Worm (Caenorhabditis elegans) whole organism, young adult: ENCODE data around the gene rmd-3.

Experiments used
- C06A6.2 ChIP-seq: fragments of 200-800 bp; sonication (Bioruptor generic); conservative IDR thresholded peaks from 2 replicates; pipeline ENCODE4 v1.3.6; 2022; ENCODE audit warnings: missing genetic modification characterization, missing compliant biosample characterization
- F10E7.11 ChIP-seq: sonication (generic microtip); optimal IDR thresholded peaks from 2 replicates; lab custom pipeline; 2017; ENCODE audit warnings: mild to moderate bottlenecking, missing genetic modification characterization, moderate library complexity, missing compliant biosample characterization
- F39B2.1 ChIP-seq: fragments of 200-800 bp; sonication (Bioruptor generic); IDR thresholded peaks from 2 replicates; pipeline ENCODE4 v1.3.6; 2022; ENCODE audit warnings: missing genetic modification reagents, missing genetic modification characterization, missing compliant biosample characterization
- F57C9.4 ChIP-seq: sonication (generic microtip); optimal IDR thresholded peaks from 2 replicates; lab custom pipeline; 2017; ENCODE audit warnings: mild to moderate bottlenecking, missing genetic modification characterization, missing compliant biosample characterization
- T26A5.8 ChIP-seq: sonication (generic microtip); optimal IDR thresholded peaks from 2 replicates; lab custom pipeline; 2016; ENCODE audit warnings: missing genetic modification characterization, missing compliant biosample characterization
- Y53G8AR.9 ChIP-seq: fragments of 200-800 bp; sonication (Bioruptor generic); conservative IDR thresholded peaks from 2 replicates; pipeline ENCODE4 v1.3.6; 2022; ENCODE audit warnings: missing genetic modification reagents, missing genetic modification characterization, missing compliant biosample characterization
- Y67H2A.10 ChIP-seq: fragments of 200-800 bp; sonication (Bioruptor generic); conservative IDR thresholded peaks from 2 replicates; pipeline ENCODE4 v1.3.6; 2022; ENCODE audit warnings: missing genetic modification reagents, missing genetic modification characterization, missing compliant biosample characterization
- Y79H2A.3 ChIP-seq: fragments of 200-800 bp; sonication (Bioruptor generic); conservative IDR thresholded peaks from 2 replicates; pipeline ENCODE4 v1.3.6; 2022; ENCODE audit warnings: missing genetic modification reagents, missing genetic modification characterization, missing compliant biosample characterization
- Y95B8A.8 ChIP-seq: fragments of 200-800 bp; sonication (Bioruptor generic); IDR thresholded peaks from 2 replicates; pipeline ENCODE4 v1.3.6; 2022; ENCODE audit warnings: missing genetic modification reagents, missing genetic modification characterization, missing compliant biosample characterization
- aptf-2 ChIP-seq: fragments of 200-800 bp; sonication (Bioruptor generic); conservative IDR thresholded peaks from 2 replicates; pipeline ENCODE4 v1.3.6; 2022; ENCODE audit warnings: missing genetic modification reagents, missing genetic modification characterization, missing compliant biosample characterization
- aptf-3 ChIP-seq: fragments of 200-800 bp; sonication (Bioruptor generic); IDR thresholded peaks from 2 replicates; pipeline ENCODE4 v1.3.6; 2022; ENCODE audit warnings: missing genetic modification characterization, missing compliant biosample characterization
- athp-1 ChIP-seq: sonication (generic microtip); optimal IDR thresholded peaks from 2 replicates; lab custom pipeline; 2017; ENCODE audit warnings: mild to moderate bottlenecking, missing genetic modification characterization, missing compliant biosample characterization
- attf-5 ChIP-seq: fragments of 200-800 bp; sonication (Bioruptor generic); optimal IDR thresholded peaks from 2 replicates; lab custom pipeline; 2018; ENCODE audit warnings: mild to moderate bottlenecking, missing genetic modification characterization, missing compliant biosample characterization
- attf-6 ChIP-seq: fragments of 200-800 bp; sonication (Bioruptor generic); IDR thresholded peaks from 2 replicates; pipeline ENCODE4 v1.3.6; 2022; ENCODE audit warnings: missing genetic modification reagents, missing genetic modification characterization, missing compliant biosample characterization
- bed-1 ChIP-seq: fragments of 200-800 bp; sonication (Bioruptor generic); IDR thresholded peaks from 2 replicates; pipeline ENCODE4 v1.3.6; 2022; ENCODE audit warnings: missing genetic modification reagents, missing genetic modification characterization, missing compliant biosample characterization
- ceh-27 ChIP-seq: fragments of 200-800 bp; sonication (Bioruptor generic); optimal IDR thresholded peaks from 2 replicates; lab custom pipeline; 2018; ENCODE audit warnings: mild to moderate bottlenecking, missing genetic modification characterization, moderate library complexity, missing compliant biosample characterization
- ceh-40 ChIP-seq: fragments of 200-800 bp; sonication (Bioruptor generic); IDR thresholded peaks from 2 replicates; pipeline ENCODE4 v1.3.6; 2022; ENCODE audit warnings: missing genetic modification characterization, missing compliant biosample characterization
- ceh-58 ChIP-seq: fragments of 200-800 bp; sonication (Bioruptor generic); IDR thresholded peaks from 2 replicates; pipeline ENCODE4 v1.3.6; 2022; ENCODE audit warnings: missing genetic modification characterization, missing compliant biosample characterization
- ceh-91 ChIP-seq: fragments of 200-800 bp; sonication (Bioruptor generic); IDR thresholded peaks from 2 replicates; pipeline ENCODE4 v1.3.6; 2022; ENCODE audit warnings: missing genetic modification reagents, missing genetic modification characterization, missing compliant biosample characterization
- die-1 ChIP-seq: sonication (generic microtip); optimal IDR thresholded peaks from 2 replicates; lab custom pipeline; 2016; ENCODE audit warnings: missing genotype, mild to moderate bottlenecking, missing genetic modification characterization, missing compliant biosample characterization
- egl-18 ChIP-seq: fragments of 200-800 bp; sonication (Bioruptor generic); IDR thresholded peaks from 2 replicates; pipeline ENCODE4 v1.3.6; 2022; ENCODE audit warnings: missing genetic modification reagents, missing genetic modification characterization, missing compliant biosample characterization
- egrh-3 ChIP-seq: fragments of 200-800 bp; sonication (Bioruptor generic); IDR thresholded peaks from 2 replicates; pipeline ENCODE4 v1.3.6; 2022; ENCODE audit warnings: missing genetic modification reagents, missing genetic modification characterization, missing compliant biosample characterization
- ets-4 ChIP-seq: fragments of 200-800 bp; sonication (Bioruptor generic); optimal IDR thresholded peaks from 2 replicates; lab custom pipeline; 2018; ENCODE audit warnings: mild to moderate bottlenecking, missing genetic modification characterization, missing compliant biosample characterization
- him-1 ChIP-seq: sonication (generic microtip); optimal IDR thresholded peaks from 2 replicates; lab custom pipeline; 2016; ENCODE audit warnings: missing genotype, missing genetic modification reagents, missing genetic modification characterization, missing compliant biosample characterization
- hlh-12 ChIP-seq: sonication (generic microtip); optimal IDR thresholded peaks from 2 replicates; lab custom pipeline; 2016; ENCODE audit warnings: missing genetic modification characterization, missing compliant biosample characterization
- hrde-1 ChIP-seq: sonication (generic microtip); optimal IDR thresholded peaks from 2 replicates; lab custom pipeline; 2016; ENCODE audit warnings: missing genetic modification characterization, mild to moderate bottlenecking, missing compliant biosample characterization, moderate library complexity, missing genotype, missing genetic modification reagents, borderline replicate concordance
- hsf-1 ChIP-seq: fragments of 200-800 bp; sonication (Bioruptor generic); IDR thresholded peaks from 2 replicates; pipeline ENCODE4 v1.3.6; 2022; ENCODE audit warnings: missing genetic modification reagents, missing genetic modification characterization, missing compliant biosample characterization
- lag-1 ChIP-seq: fragments of 200-800 bp; sonication (Bioruptor generic); IDR thresholded peaks from 2 replicates; pipeline ENCODE4 v1.3.6; 2022; ENCODE audit warnings: missing genetic modification reagents, missing genetic modification characterization, missing compliant biosample characterization
- let-526 ChIP-seq: fragments of 200-800 bp; sonication (Bioruptor generic); IDR thresholded peaks from 2 replicates; pipeline ENCODE4 v1.3.6; 2022; ENCODE audit warnings: missing genetic modification reagents, missing genetic modification characterization, missing compliant biosample characterization
- lin-26 ChIP-seq: fragments of 200-800 bp; sonication (Bioruptor generic); IDR thresholded peaks from 2 replicates; pipeline ENCODE4 v1.3.6; 2022; ENCODE audit warnings: missing genetic modification reagents, missing genetic modification characterization, missing compliant biosample characterization
- lsy-27 ChIP-seq: sonication (generic microtip); optimal IDR thresholded peaks from 2 replicates; lab custom pipeline; 2017; ENCODE audit warnings: missing genetic modification characterization, mild to moderate bottlenecking, missing compliant biosample characterization, antibody characterized with exemption, missing genotype, borderline replicate concordance; ENCODE audit not compliant: insufficient read depth
- madf-3 ChIP-seq: fragments of 200-800 bp; sonication (Bioruptor generic); IDR thresholded peaks from 2 replicates; pipeline ENCODE4 v1.3.6; 2022; ENCODE audit warnings: missing genetic modification reagents, missing genetic modification characterization, missing compliant biosample characterization
- mcd-1 ChIP-seq: fragments of 200-800 bp; sonication (Bioruptor generic); IDR thresholded peaks from 2 replicates; pipeline ENCODE4 v1.3.6; 2022; ENCODE audit warnings: missing genetic modification reagents, missing genetic modification characterization, missing compliant biosample characterization
- mes-4 ChIP-seq: sonication (generic microtip); optimal IDR thresholded peaks from 2 replicates; lab custom pipeline; 2016; ENCODE audit warnings: missing genotype, missing genetic modification characterization, missing compliant biosample characterization
- mxl-1 ChIP-seq: sonication (generic microtip); optimal IDR thresholded peaks from 2 replicates; lab custom pipeline; 2016; ENCODE audit warnings: missing genetic modification characterization, missing compliant biosample characterization
- nhr-179 ChIP-seq: sonication (generic microtip); optimal IDR thresholded peaks from 2 replicates; lab custom pipeline; 2016; ENCODE audit warnings: mild to moderate bottlenecking, missing genetic modification characterization, missing compliant biosample characterization
- nhr-27 ChIP-seq: fragments of 200-800 bp; sonication (Bioruptor generic); optimal IDR thresholded peaks from 2 replicates; lab custom pipeline; 2018; ENCODE audit warnings: mild to moderate bottlenecking, missing genetic modification characterization, moderate library complexity, missing compliant biosample characterization
- pha-4 ChIP-seq: fragments of 150-350 bp; sonication (generic microtip); optimal IDR thresholded peaks from 2 replicates; lab custom pipeline; 2014; ENCODE audit warnings: missing biosample characterization, missing genetic modification reagents, missing genetic modification characterization
- rec-8 ChIP-seq, 2 experiments: sonication (generic microtip); optimal IDR thresholded peaks; 2 replicates each; lab custom pipeline; 2016; ENCODE audit warnings: mild to moderate bottlenecking in 2 of 2, missing genetic modification characterization in 2 of 2, missing genetic modification reagents in 2 of 2, missing genotype in 2 of 2, missing biosample characterization in 1 of 2, missing compliant biosample characterization in 1 of 2, moderate library complexity in 1 of 2
- sdz-38 ChIP-seq: sonication (generic microtip); optimal IDR thresholded peaks from 2 replicates; lab custom pipeline; 2016; ENCODE audit warnings: missing genotype, missing genetic modification characterization, missing compliant biosample characterization
- snpc-1.1 ChIP-seq: sonication (generic microtip); optimal IDR thresholded peaks from 2 replicates; lab custom pipeline; 2017; ENCODE audit warnings: missing genetic modification characterization, mild to moderate bottlenecking, missing compliant biosample characterization, antibody characterized with exemption, moderate library complexity, missing genotype, missing genetic modification reagents; ENCODE audit not compliant: insufficient read depth
- snpc-3.4 ChIP-seq: sonication (generic microtip); optimal IDR thresholded peaks from 2 replicates; lab custom pipeline; 2017; ENCODE audit warnings: missing genetic modification characterization, mild to moderate bottlenecking, missing compliant biosample characterization, antibody characterized with exemption, moderate library complexity, missing genotype, missing genetic modification reagents
- snpc-4 ChIP-seq, 5 experiments: fragments of 150-350 bp in 1 of 5; sonication (generic microtip) in 4 of 5; optimal IDR thresholded peaks; 2 replicates each; lab custom pipeline; 2014 to 2018; ENCODE audit warnings: missing genetic modification characterization in 5 of 5, missing biosample characterization in 3 of 5, antibody characterized with exemption in 2 of 5, mild to moderate bottlenecking in 2 of 5, missing compliant biosample characterization in 2 of 5, missing genotype in 2 of 5, moderate library complexity in 2 of 5, missing genetic modification reagents in 1 of 5
- tbp1 ChIP-seq: fragments of 200-800 bp; sonication (Bioruptor generic); optimal IDR thresholded peaks from 2 replicates; lab custom pipeline; 2018; ENCODE audit warnings: mild to moderate bottlenecking, missing genetic modification characterization, missing compliant biosample characterization
- xnd-1 ChIP-seq: sonication (generic microtip); optimal IDR thresholded peaks from 2 replicates; lab custom pipeline; 2016; ENCODE audit warnings: missing genotype, missing genetic modification reagents, missing genetic modification characterization, missing compliant biosample characterization
- ztf-18 ChIP-seq: sonication (generic microtip); optimal IDR thresholded peaks from 2 replicates; lab custom pipeline; 2016; ENCODE audit warnings: missing genotype, mild to moderate bottlenecking, missing genetic modification characterization, missing compliant biosample characterization
- ztf-3 ChIP-seq: fragments of 200-800 bp; sonication (Bioruptor generic); optimal IDR thresholded peaks from 2 replicates; lab custom pipeline; 2018; ENCODE audit warnings: mild to moderate bottlenecking, missing genetic modification characterization, missing compliant biosample characterization

Gene rmd-3

ce11 chrII:11376598-11377108, 37.2 kb upstream of the rmd-3 start (continued):
- TF ChIP-seq ceh-91 (GFP tag; lab: Robert Waterston, UW) (peak; percentile 86), C06A6.2 (GFP tag; lab: Robert Waterston, UW) (0 out of 2 replicates have a peak, but pooled peaks have one; percentile 54), snpc-1.1 (peak; percentile 96), lsy-27 (no peak), sdz-38 (tag; lab: Kevin White, UChicago) (no peak), aptf-3 (no peak), ets-4 (no peak), F39B2.1 (GFP tag; lab: Robert Waterston, UW) (no peak), Y79H2A.3 (GFP tag; lab: Robert Waterston, UW) (peak; percentile 83), him-1 (tag; lab: Kevin White, UChicago) (peak; percentile 94), let-526 (GFP tag; lab: Robert Waterston, UW) (0 out of 2 replicates have a peak, but pooled peaks have one; percentile 39), egl-18 (GFP tag; lab: Robert Waterston, UW) (no peak), F10E7.11 (no peak), Y53G8AR.9 (GFP tag; lab: Robert Waterston, UW) (peak; percentile 80), mcd-1 (GFP tag; lab: Robert Waterston, UW) (peak; percentile 86), lag-1 (GFP tag; lab: Robert Waterston, UW) (0 out of 2 replicates have a peak, but pooled peaks have one; percentile 30), ztf-3 (no peak), F57C9.4 (tag; lab: Kevin White, UChicago) (no peak), ceh-40 (GFP tag; lab: Robert Waterston, UW) (0 out of 2 replicates have a peak, but pooled peaks have one; percentile 36), egrh-3 (GFP tag; lab: Robert Waterston, UW) (peak; percentile 43; the same call in 1 of the 2 replicates), mes-4 (peak; percentile 13), attf-6 (peak; percentile 98), xnd-1 (tag; lab: Kevin White, UChicago) (peak; percentile 65), mxl-1 (tag; lab: Kevin White, UChicago) (peak; percentile 22), hrde-1 (tag; lab: Kevin White, UChicago) (peak; percentile 95), attf-5 (peak; percentile 52), tbp1 (GFP tag; lab: Kevin White, UChicago) (peak; percentile 78), T26A5.8 (tag; lab: Kevin White, UChicago) (peak; percentile 87), snpc-4 (GFP tag; optimal IDR thresholded peaks at IDR 0.05; lab: Kevin White, UChicago) (peak; percentile 93), snpc-4 (tag; optimal IDR thresholded peaks at IDR 0.05; lab: Kevin White, UChicago) (peak; percentile 95 to 99 (median 96)), hsf-1 (GFP tag; lab: Robert Waterston, UW) (peak; percentile 76), madf-3 (GFP tag; lab: Robert Waterston, UW) (peak; percentile 76; the same call in 1 of the 2 replicates), ceh-58 (GFP tag; lab: Robert Waterston, UW) (no peak), nhr-179 (tag; lab: Kevin White, UChicago) (no peak), aptf-2 (no peak), athp-1 (tag; lab: Kevin White, UChicago) (peak; percentile 84), ceh-27 (GFP tag; lab: Kevin White, UChicago) (peak; percentile 57), nhr-27 (tag; lab: Kevin White, UChicago) (no peak), die-1 (peak; percentile 51), lin-26 (GFP tag; lab: Robert Waterston, UW) (peak; percentile 92), snpc-3.4 (tag; lab: Kevin White, UChicago) (peak; percentile 88), ztf-18 (tag; lab: Kevin White, UChicago) (peak; percentile 97), hlh-12 (tag; lab: Kevin White, UChicago) (no peak), Y95B8A.8 (GFP tag; lab: Robert Waterston, UW) (peak; percentile 94), bed-1 (0 out of 2 replicates have a peak, but pooled peaks have one; percentile 75), pha-4 (tag; lab: Kevin White, UChicago) (no peak), rec-8 (tag; optimal IDR thresholded peaks at IDR 0.05; lab: Kevin White, UChicago) (peak; percentile 46 to 81), Y67H2A.10 (GFP tag; lab: Robert Waterston, UW) (peak; percentile 39)
